Worm (Caenorhabditis elegans) whole organism, L4/young adult: Measurements from ENCODE around the gene R02F2.7.

Experiments used
- dao-5 ChIP-seq: sonication (generic microtip); optimal IDR thresholded peaks from 2 replicates; lab custom pipeline; 2016; ENCODE audit warnings: missing genotype, missing genetic modification characterization, moderate library complexity, missing compliant biosample characterization
- him-1 ChIP-seq: sonication (generic microtip); optimal IDR thresholded peaks from 2 replicates; lab custom pipeline; 2016; ENCODE audit warnings: missing genotype, missing genetic modification reagents, missing genetic modification characterization, missing compliant biosample characterization

- TF ChIP-seq him-1 (tag; lab: Kevin White, UChicago) (no peak), dao-5 (tag; lab: Kevin White, UChicago) (no peak)
These were observed 22.5 kb downstream of the R02F2.7 start, which contains the start of gene F48E8.3 for ce11 chrIII:5461079-5461478.
